Fruit fly (Drosophila melanogaster): ENCODE measurements around the gene Axn.

Gene Axn

dm6 chr3R:30056592-30057135 lies 34.0 kb downstream of the Axn start, which contains the start of the genes CG7950 and Rpp14a (continued):
- TF ChIP-seq CG1832 (GFP tag; optimal IDR thresholded peaks at IDR 0.05) (no peak), CG4820 (GFP tag; optimal IDR thresholded peaks at IDR 0.05) (no peak), al (GFP tag; IDR thresholded peaks at IDR 0.05) (peak; percentile 75; the same call in 1 of the 2 replicates), vfl (GFP tag; optimal IDR thresholded peaks at IDR 0.05) (peak; percentile 81), sob (GFP tag; IDR thresholded peaks at IDR 0.05) (peak; percentile 76), CG18262 (tag; optimal IDR thresholded peaks at IDR 0.05) (peak; percentile 63), Dip3 (GFP tag; optimal IDR thresholded peaks at IDR 0.05) (peak; percentile 84), jing (GFP tag; optimal IDR thresholded peaks at IDR 0.05) (no peak), CG12659 (GFP tag; optimal IDR thresholded peaks at IDR 0.05) (peak; percentile 65), CG7372 (GFP tag; IDR thresholded peaks at IDR 0.05) (peak; percentile 70; the same call in 1 of the 2 replicates), btn (GFP tag; optimal IDR thresholded peaks at IDR 0.05) (peak; percentile 61), Nf-YB (GFP tag; optimal IDR thresholded peaks at IDR 0.05) (peak; percentile 59), CkIIα-i1 (GFP tag; IDR thresholded peaks at IDR 0.05) (no peak), cas (GFP tag; IDR thresholded peaks at IDR 0.05) (peak; percentile 33; the same call in 1 of the 2 replicates), D19B (GFP tag; optimal IDR thresholded peaks at IDR 0.05) (peak; percentile 35), CG8478 (optimal IDR thresholded peaks at IDR 0.05) (no peak), Ravus (GFP tag; IDR thresholded peaks at IDR 0.05) (peak; percentile 45), Adf1 (GFP tag; IDR thresholded peaks at IDR 0.05) (peak; percentile 30), sd (tag; optimal IDR thresholded peaks at IDR 0.05) (peak; percentile 15), trem (tag; optimal IDR thresholded peaks at IDR 0.05) (peak; percentile 80), CG6813 (GFP tag; optimal IDR thresholded peaks at IDR 0.05) (peak; percentile 21), Fer2 (tag; optimal IDR thresholded peaks at IDR 0.05) (peak; percentile 26), ab (GFP tag; optimal IDR thresholded peaks at IDR 0.05) (no peak), Ssrp (tag; optimal IDR thresholded peaks at IDR 0.05) (peak; percentile 74), CG10565 (GFP tag; optimal IDR thresholded peaks at IDR 0.05) (no peak), CG17361 (GFP tag; IDR thresholded peaks at IDR 0.05) (peak; percentile 37; the same call in 2 of the 3 replicates), klu (GFP tag; IDR thresholded peaks at IDR 0.05) (no peak; the same call in 1 of the 2 replicates), seq (GFP tag; IDR thresholded peaks at IDR 0.05) (peak; percentile 81), CG16863 (GFP tag; optimal IDR thresholded peaks at IDR 0.05) (peak; percentile 76), Jarid2 (GFP tag; optimal IDR thresholded peaks at IDR 0.05) (no peak), Hsf (GFP tag; optimal IDR thresholded peaks at IDR 0.05) (peak; percentile 83), CG11696 (GFP tag; IDR thresholded peaks at IDR 0.05) (peak; percentile 40; the same call in 1 of the 2 replicates), tap (tag; optimal IDR thresholded peaks at IDR 0.05) (peak; percentile 70), Hmr (GFP tag; optimal IDR thresholded peaks at IDR 0.05) (peak; percentile 79), Rfx (GFP tag; IDR thresholded peaks at IDR 0.05) (peak; percentile 90), Sin3A (optimal IDR thresholded peaks at IDR 0.05) (no peak), CG9609 (GFP tag; optimal IDR thresholded peaks at IDR 0.05) (peak; percentile 76), CG8359 (GFP tag; optimal IDR thresholded peaks at IDR 0.05; ENCODE audit: borderline replicate concordance) (no peak), Taf1 (GFP tag; IDR thresholded peaks at IDR 0.05) (peak; percentile 73), Hr51 (GFP tag; optimal IDR thresholded peaks at IDR 0.05) (peak; percentile 81 to 84), Dll (GFP tag; IDR thresholded peaks at IDR 0.05; ENCODE audit: partially characterized antibody) (peak; percentile 48; the same call in 2 of the 4 replicates), cwo (GFP tag; optimal IDR thresholded peaks at IDR 0.05) (peak; percentile 66), disco-r (GFP tag; optimal IDR thresholded peaks at IDR 0.05) (peak; percentile 15), CG3995 (GFP tag; optimal IDR thresholded peaks at IDR 0.05) (peak; percentile 40), ttk (GFP tag; IDR thresholded peaks at IDR 0.05) (peak; percentile 65), tx (GFP tag; optimal IDR thresholded peaks at IDR 0.05) (peak; percentile 71), pros (GFP tag; optimal IDR thresholded peaks at IDR 0.05) (no peak), CG16815 (GFP tag; optimal IDR thresholded peaks at IDR 0.05) (peak; percentile 44), CG7987 (GFP tag; optimal IDR thresholded peaks at IDR 0.05) (no peak), toy (GFP tag; IDR thresholded peaks at IDR 0.05) (no peak), CG1792 (GFP tag; optimal IDR thresholded peaks at IDR 0.05) (peak; percentile 73)

Data from whole organism, embryonic.